Worm (Caenorhabditis elegans) whole organism, dauer: ENCODE results near the gene spcs-2.

Source experiments
- unc-62 ChIP-seq: sonication (generic microtip); optimal IDR thresholded peaks from 2 replicates; lab custom pipeline; 2017; ENCODE audit warnings: missing biosample characterization, missing genetic modification reagents, missing genetic modification characterization

spcs-2 gene

ce11 chrIII:12874606-12875066, at the start of gene spcs-2, which contains the start of gene mrg-1:
TSS of gene spcs-2 (plus strand) at chrIII:12875031.
TSS of gene mrg-1 (minus strand) at chrIII:12874656.
- no peak for TF ChIP-seq unc-62 (GFP tag; lab: Kevin White, UChicago)

ce11 chrIII:12829068-12829467, 45.8 kb upstream of the spcs-2 start, which contains the start of gene Y37D8A.3:
TSS of gene Y37D8A.3 (plus strand) at chrIII:12829368.
- TF ChIP-seq unc-62 (GFP tag; lab: Kevin White, UChicago), result no peak

- TF ChIP-seq unc-62 (GFP tag; lab: Kevin White, UChicago), result no peak
These were observed 43.1 kb upstream of the spcs-2 start for ce11 chrIII:12831696-12832095.

DNA sequence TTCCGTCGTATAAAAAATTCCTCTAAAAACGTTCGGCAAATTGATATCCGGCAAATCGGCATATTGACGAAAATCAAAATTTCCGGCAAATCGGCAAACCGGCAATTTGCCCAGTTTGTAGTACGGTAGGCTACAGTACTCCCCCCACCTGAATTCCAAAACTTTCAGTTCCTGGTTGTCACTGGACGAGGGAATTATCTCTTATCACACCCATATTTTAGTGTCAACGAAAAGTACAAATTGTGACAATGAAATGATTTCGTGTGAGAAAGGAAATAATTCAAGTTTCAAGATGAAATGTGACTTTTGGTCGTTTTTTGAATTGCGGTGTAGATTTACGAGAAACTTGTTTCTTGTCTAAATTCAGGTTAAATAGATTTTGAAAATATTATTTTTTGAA, 41.8 kb upstream of the spcs-2 start:
- TF ChIP-seq unc-62 (GFP tag; lab: Kevin White, UChicago), result no peak

DNA sequence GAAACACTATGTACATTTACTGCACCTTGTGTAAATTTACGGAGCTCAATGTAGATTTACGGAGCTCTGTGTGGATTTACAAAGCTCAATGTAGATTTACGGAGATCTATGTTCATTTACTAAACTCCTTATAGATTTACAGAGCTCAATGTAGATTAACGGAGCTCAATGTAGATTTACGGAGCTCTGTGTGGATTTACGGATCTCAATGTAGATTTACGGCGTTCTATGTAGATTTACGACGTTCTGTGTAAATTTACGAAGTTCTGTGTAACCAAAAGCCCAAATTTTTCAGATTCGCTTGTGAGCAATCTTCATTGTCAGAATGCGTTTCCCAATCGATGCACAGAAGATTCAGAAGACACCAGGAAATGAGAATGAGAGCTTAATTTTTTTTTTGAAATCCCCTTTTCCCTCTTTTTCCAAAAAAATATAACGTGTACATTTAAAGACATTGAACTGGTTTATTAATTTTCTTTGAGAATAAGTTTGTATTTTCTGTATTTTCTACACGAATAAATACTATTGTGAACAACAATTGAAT, 38.0 kb upstream of the spcs-2 start:
- no peak for TF ChIP-seq unc-62 (GFP tag; lab: Kevin White, UChicago)

- no peak for TF ChIP-seq unc-62 (GFP tag; lab: Kevin White, UChicago)
These were observed 36.5 kb upstream of the spcs-2 start for ce11 chrIII:12838299-12838698.

ce11 chrIII:12838913-12839366, 35.9 kb upstream of the spcs-2 start, which contains the start of gene Y37D8A.4:
TSS of gene Y37D8A.4 (minus strand) at chrIII:12838963.
- TF ChIP-seq unc-62 (GFP tag; lab: Kevin White, UChicago), result no peak

DNA sequence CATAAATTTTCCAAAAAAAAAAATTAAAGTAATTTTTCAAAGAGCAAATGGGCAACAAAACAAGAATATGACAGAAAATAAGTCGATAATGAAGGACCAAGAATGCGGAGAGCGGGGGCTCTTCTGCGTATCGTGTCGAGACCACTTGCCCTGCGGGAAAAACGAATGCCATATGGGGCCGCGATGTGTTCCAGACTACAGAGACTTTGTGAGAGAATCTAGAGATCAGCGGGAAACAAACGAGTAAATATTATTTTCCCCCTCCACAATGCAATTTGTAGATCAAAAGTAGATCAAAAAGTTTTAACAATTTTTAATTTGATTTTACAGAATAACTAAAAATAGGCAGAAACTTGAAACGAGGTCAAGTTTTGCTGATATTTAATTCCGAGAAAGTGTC, 34.6 kb upstream of the spcs-2 start:
- TF ChIP-seq unc-62 (GFP tag; lab: Kevin White, UChicago), result no peak

DNA sequence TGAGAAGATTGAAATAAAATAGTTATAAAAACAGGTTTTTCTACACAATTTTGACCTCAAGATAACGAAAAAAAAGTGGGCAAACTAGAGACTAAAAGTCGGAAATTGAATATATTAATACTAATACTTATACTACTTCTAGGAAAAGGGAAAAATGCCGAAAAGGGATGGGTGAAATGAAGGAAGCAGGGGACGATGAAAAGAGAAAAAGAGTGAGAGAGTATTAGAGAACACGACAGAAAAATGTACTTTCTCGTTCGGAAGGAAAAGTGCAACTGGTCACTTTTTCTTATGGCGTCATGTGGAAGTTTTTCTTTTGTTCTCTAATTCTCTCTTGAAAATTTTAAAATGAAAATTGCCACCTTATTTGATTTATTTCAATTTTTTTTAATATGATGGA, 33.5 kb upstream of the spcs-2 start:
- TF ChIP-seq unc-62 (GFP tag; lab: Kevin White, UChicago), result no peak

DNA sequence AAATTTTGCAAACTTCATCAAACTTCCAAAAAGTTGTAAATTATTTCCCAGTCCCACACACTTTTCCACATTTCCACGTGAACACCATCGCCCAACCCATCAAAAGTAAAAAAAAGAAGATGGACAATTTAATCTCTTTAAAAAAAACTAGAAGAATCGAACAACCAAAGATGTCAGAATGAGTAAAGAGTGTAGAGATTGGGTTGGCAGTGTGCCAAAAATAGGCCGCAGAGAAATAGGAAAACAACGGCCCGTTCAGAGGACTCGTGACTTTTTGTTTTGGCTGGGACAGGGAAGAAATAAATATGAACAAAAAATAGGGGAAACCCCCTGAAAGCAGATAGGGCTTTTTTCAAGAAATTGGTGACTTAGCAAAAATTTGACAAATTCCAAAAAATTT, 32.0 kb upstream of the spcs-2 start:
- TF ChIP-seq unc-62 (GFP tag; lab: Kevin White, UChicago), result no peak

DNA sequence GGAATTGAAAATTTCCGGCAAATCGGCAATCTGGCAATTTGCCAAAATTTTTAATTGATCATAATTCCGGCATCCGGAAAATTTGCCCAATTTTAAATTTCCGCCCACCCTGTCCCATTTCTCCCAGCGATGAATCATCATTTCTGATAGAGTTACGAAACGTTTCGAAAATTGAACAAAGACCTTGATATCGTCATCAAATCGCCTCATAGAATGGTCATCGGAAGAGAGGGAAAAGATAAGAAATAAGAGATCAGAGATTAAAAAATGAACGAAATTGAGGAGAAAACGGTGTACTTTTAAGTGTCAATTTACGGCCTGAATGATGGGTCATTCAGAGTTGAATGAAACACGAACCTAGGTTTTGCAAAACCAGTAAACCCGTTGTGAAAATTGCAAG, 27.2 kb upstream of the spcs-2 start:
- TF ChIP-seq unc-62 (GFP tag; lab: Kevin White, UChicago), result no peak

DNA sequence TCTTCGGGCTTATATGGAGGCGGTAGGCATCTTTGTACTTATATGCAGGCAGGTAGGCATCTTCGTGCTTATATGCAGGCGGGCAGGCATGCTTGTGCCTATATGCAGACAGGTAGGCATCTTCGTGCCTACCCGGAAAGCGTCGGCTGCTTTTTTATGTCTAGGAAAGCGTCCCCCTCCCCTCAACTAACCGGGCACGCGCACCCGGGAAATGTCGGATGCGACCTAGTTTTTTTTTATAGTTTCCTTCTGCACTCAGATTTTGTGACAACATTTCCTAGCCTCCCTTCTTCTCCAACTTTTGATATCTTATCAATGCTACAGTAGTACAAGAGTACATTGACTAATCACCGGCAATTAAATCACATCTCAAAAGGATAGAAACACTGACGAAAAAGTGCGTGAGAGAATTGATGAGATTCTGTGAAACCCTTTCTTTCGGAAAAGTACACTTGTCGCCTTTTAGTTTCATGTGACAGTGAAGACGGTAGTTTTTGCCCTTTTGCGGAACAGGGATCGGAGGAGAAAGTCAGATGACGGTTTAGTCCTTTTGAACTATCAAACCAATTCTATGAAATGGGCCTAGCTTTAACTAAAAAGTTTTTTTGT, 25.7 kb upstream of the spcs-2 start:
- no peak for TF ChIP-seq unc-62 (GFP tag; lab: Kevin White, UChicago)

ce11 chrIII:12849691-12850090, 25.1 kb upstream of the spcs-2 start:
- TF ChIP-seq unc-62 (GFP tag; lab: Kevin White, UChicago), result no peak

DNA sequence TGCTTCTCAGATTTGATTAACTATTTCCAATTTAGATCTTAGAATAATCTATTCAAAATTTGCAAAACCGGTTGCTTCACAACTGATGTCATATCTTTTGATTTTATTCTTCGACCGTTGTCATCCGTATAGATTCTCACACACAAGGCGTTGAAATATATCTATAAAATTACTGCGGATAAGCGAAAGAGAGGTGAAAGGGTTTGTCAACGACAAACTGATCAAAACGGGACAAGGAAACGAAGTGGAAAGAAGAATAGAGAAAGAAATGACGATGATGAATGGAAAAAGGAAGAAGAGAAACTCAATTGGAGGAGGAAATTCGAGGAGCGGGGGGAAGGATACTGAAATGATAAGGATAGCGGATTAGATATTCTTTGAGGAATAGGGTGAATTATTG, 23.8 kb upstream of the spcs-2 start:
- no peak for TF ChIP-seq unc-62 (GFP tag; lab: Kevin White, UChicago)

DNA sequence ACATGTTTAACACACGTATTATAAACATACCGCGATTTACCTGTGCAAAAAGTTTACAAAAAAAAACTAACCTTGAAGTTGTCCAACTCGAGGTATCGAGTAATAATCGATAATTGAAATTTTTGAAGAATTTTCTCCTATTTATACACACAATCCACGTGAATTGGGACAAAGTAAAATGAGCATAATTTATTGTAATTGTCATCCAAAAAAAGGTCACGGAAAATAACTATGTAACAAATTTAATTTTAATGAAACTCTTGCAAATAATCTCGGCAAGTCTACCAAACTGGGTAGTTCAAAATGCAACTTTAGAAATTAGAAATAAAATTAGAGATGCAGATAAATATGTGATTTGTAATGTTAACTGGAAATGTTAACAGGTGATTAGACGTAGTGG, 19.4 kb upstream of the spcs-2 start, which contains the start of gene Y37D8A.5:
Gene Y37D8A.5, minus strand, starts transcription at position 101 of the 400 bp plus-strand sequence.
- no peak for TF ChIP-seq unc-62 (GFP tag; lab: Kevin White, UChicago)

- TF ChIP-seq unc-62 (GFP tag; lab: Kevin White, UChicago), result no peak
These were observed 18.2 kb upstream of the spcs-2 start, which contains the start of gene Y37D8A.26 for ce11 chrIII:12856628-12857027. TSS of gene Y37D8A.26 (minus strand) at chrIII:12856728.

DNA sequence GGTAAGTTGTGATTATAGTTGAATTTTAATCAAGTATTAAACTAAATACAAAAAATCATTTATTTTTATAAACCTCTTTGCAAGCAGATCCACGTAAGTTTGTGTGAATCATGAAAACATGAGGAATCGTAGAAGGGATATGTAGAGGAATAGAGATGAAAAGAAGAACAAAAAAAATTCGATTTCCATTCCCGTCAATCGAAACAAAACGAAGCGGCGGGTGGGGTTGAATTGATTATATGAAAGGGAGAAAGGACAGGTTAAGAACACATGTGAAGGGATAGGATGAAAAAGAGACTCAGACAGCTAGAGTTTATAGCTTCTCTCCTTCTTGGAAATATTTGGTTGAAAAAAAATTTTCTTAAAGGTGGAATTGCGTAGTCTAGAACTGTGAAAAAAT, 14.7 kb upstream of the spcs-2 start:
- no peak for TF ChIP-seq unc-62 (GFP tag; lab: Kevin White, UChicago)
